Fruit fly (Drosophila melanogaster) whole organism: ENCODE measurements around the gene CG13060.

Experiments
- CG8478 ChIP-seq: fragments of >200 bp; optimal IDR thresholded peaks from 2 replicates; lab custom pipeline; 2018; ENCODE audit warnings: inconsistent platforms
- Dll ChIP-seq: fragments of >200 bp; optimal IDR thresholded peaks from 2 replicates; lab custom pipeline; 2017
- EcR ChIP-seq, 2 experiments: fragments of >200 bp; optimal IDR thresholded peaks; 2 replicates each; lab custom pipeline; 2017; ENCODE audit warnings: missing biosample characterization in 2 of 2, missing genetic modification characterization in 2 of 2, missing genetic modification reagents in 2 of 2
- pan ChIP-seq: fragments of >200 bp; optimal IDR thresholded peaks from 2 replicates; lab custom pipeline; 2017
- psq ChIP-seq: fragments of >200 bp; optimal IDR thresholded peaks from 2 replicates; lab custom pipeline; 2017
- usp ChIP-seq: fragments of >200 bp; optimal IDR thresholded peaks from 2 replicates; lab custom pipeline; 2017; ENCODE audit warnings: missing biosample characterization, missing genetic modification characterization, mixed read lengths

Gene CG13060

dm6 chr3L:16319399-16319906 is at the start of gene CG13060, which contains the start of gene CG13041:
Gene CG13060 (plus strand): TSS chr3L:16319856.
Gene CG13041 (minus strand): TSS chr3L:16319526.
- TF ChIP-seq Dll (lab: Kevin White, UChicago) (no peak), EcR (GFP tag; optimal IDR thresholded peaks at IDR 0.05; lab: Kevin White, UChicago) (no peak), pan (lab: Kevin White, UChicago) (no peak), psq (no peak), usp (GFP tag; lab: Kevin White, UChicago) (no peak), CG8478 (lab: Kevin White, UChicago) (no peak)

dm6 chr3L:16270802-16271332 is 48.8 kb upstream of the CG13060 start, which contains the start of the genes CG34248 and CG13067:
Gene CG34248 (minus strand): TSS chr3L:16270902.
Gene CG13067 (plus strand): TSS chr3L:16271282.
- TF ChIP-seq pan (lab: Kevin White, UChicago) (no peak), EcR (GFP tag; optimal IDR thresholded peaks at IDR 0.05; lab: Kevin White, UChicago) (no peak), Dll (lab: Kevin White, UChicago) (no peak), CG8478 (lab: Kevin White, UChicago) (no peak), psq (no peak), usp (GFP tag; lab: Kevin White, UChicago) (no peak)

- TF ChIP-seq usp (GFP tag; lab: Kevin White, UChicago) (no peak), Dll (lab: Kevin White, UChicago) (no peak), pan (lab: Kevin White, UChicago) (no peak), CG8478 (lab: Kevin White, UChicago) (no peak), psq (no peak), EcR (GFP tag; optimal IDR thresholded peaks at IDR 0.05; lab: Kevin White, UChicago) (no peak)
Measured at dm6 chr3L:16272338-16272959, 47.2 kb upstream of the CG13060 start, which contains the start of gene CG13066. Gene CG13066 (plus strand): TSS chr3L:16272909.

dm6 chr3L:16275391-16276017 is 44.2 kb upstream of the CG13060 start:
- TF ChIP-seq EcR (GFP tag; optimal IDR thresholded peaks at IDR 0.05; lab: Kevin White, UChicago) (peak in 1 of 2 experiments; percentile 71), usp (GFP tag; lab: Kevin White, UChicago) (no peak)

- no peak for TF ChIP-seq pan (lab: Kevin White, UChicago)
- no peak for TF ChIP-seq Dll (lab: Kevin White, UChicago)
- no peak for TF ChIP-seq CG8478 (lab: Kevin White, UChicago)
- TF ChIP-seq usp (GFP tag; lab: Kevin White, UChicago): no peak
- no peak for TF ChIP-seq psq
- no peak for TF ChIP-seq EcR (GFP tag; optimal IDR thresholded peaks at IDR 0.05; lab: Kevin White, UChicago)
Measured at dm6 chr3L:16277135-16277534, 42.5 kb upstream of the CG13060 start, which contains the start of gene CG13065. Gene CG13065 (plus strand): TSS chr3L:16277435.

dm6 chr3L:16279171-16279570 is 40.5 kb upstream of the CG13060 start, which contains the start of gene CG13050:
Gene CG13050 (minus strand): TSS chr3L:16279271.
- TF ChIP-seq pan (lab: Kevin White, UChicago) (no peak), Dll (lab: Kevin White, UChicago) (no peak), psq (no peak), EcR (GFP tag; optimal IDR thresholded peaks at IDR 0.05; lab: Kevin White, UChicago) (no peak), CG8478 (lab: Kevin White, UChicago) (no peak), usp (GFP tag; lab: Kevin White, UChicago) (no peak)

- peak in 1 of 2 experiments; percentile 54 for TF ChIP-seq EcR (GFP tag; optimal IDR thresholded peaks at IDR 0.05; lab: Kevin White, UChicago)
- TF ChIP-seq usp (GFP tag; lab: Kevin White, UChicago): no peak
Measured at dm6 chr3L:16279987-16280454, 39.6 kb upstream of the CG13060 start, which contains the start of gene CG13064. Gene CG13064 (plus strand): TSS chr3L:16280404.

- TF ChIP-seq usp (GFP tag; lab: Kevin White, UChicago) (no peak), CG8478 (lab: Kevin White, UChicago) (no peak), Dll (lab: Kevin White, UChicago) (no peak), EcR (GFP tag; optimal IDR thresholded peaks at IDR 0.05; lab: Kevin White, UChicago) (no peak), psq (no peak), pan (lab: Kevin White, UChicago) (no peak)
Measured at dm6 chr3L:16281880-16282556, 37.6 kb upstream of the CG13060 start, which contains the start of gene CG13049. Gene CG13049 (minus strand): TSS chr3L:16281930.

- no peak for TF ChIP-seq pan (lab: Kevin White, UChicago)
- TF ChIP-seq Dll (lab: Kevin White, UChicago): no peak
- no peak for TF ChIP-seq usp (GFP tag; lab: Kevin White, UChicago)
Measured at dm6 chr3L:16283821-16284220, 35.8 kb upstream of the CG13060 start, which contains the start of gene CG13048. Gene CG13048 (minus strand): TSS chr3L:16283921.

- TF ChIP-seq usp (GFP tag; lab: Kevin White, UChicago) (no peak), CG8478 (lab: Kevin White, UChicago) (no peak), pan (lab: Kevin White, UChicago) (no peak), Dll (lab: Kevin White, UChicago) (no peak), psq (no peak), EcR (GFP tag; optimal IDR thresholded peaks at IDR 0.05; lab: Kevin White, UChicago) (no peak)
Measured at dm6 chr3L:16285346-16285911, 34.2 kb upstream of the CG13060 start, which contains the start of gene CG13047. Gene CG13047 (minus strand): TSS chr3L:16285396.
